Worm (Caenorhabditis elegans) whole organism, young adult: ENCODE measurements around the gene tdp-1.

ENCODE experiments used
- B0019.2 ChIP-seq: fragments of 200-800 bp; sonication (Bioruptor generic); conservative IDR thresholded peaks from 2 replicates; pipeline ENCODE4 v1.3.6; 2022; ENCODE audit warnings: missing genetic modification reagents, missing genetic modification characterization, missing compliant biosample characterization
- F23B12.7 ChIP-seq: sonication (generic microtip); optimal IDR thresholded peaks from 2 replicates; lab custom pipeline; 2017; ENCODE audit warnings: missing genetic modification characterization, mild to moderate bottlenecking, missing compliant biosample characterization, antibody characterized with exemption, moderate library complexity; ENCODE audit not compliant: insufficient read depth
- F37B4.10 ChIP-seq: fragments of 200-800 bp; sonication (Bioruptor generic); IDR thresholded peaks from 2 replicates; pipeline ENCODE4 v1.3.6; 2022; ENCODE audit warnings: missing genetic modification characterization, missing compliant biosample characterization
- K12H6.12 ChIP-seq: fragments of 200-800 bp; sonication (Bioruptor generic); optimal IDR thresholded peaks from 2 replicates; lab custom pipeline; 2018; ENCODE audit warnings: mild to moderate bottlenecking, missing genetic modification characterization, missing compliant biosample characterization
- T07F8.4 ChIP-seq: sonication (generic microtip); optimal IDR thresholded peaks from 2 replicates; lab custom pipeline; 2016; ENCODE audit warnings: mild to moderate bottlenecking, missing genetic modification characterization, moderate library complexity, missing compliant biosample characterization
- Y67H2A.10 ChIP-seq: fragments of 200-800 bp; sonication (Bioruptor generic); conservative IDR thresholded peaks from 2 replicates; pipeline ENCODE4 v1.3.6; 2022; ENCODE audit warnings: missing genetic modification reagents, missing genetic modification characterization, missing compliant biosample characterization
- Y79H2A.3 ChIP-seq: fragments of 200-800 bp; sonication (Bioruptor generic); conservative IDR thresholded peaks from 2 replicates; pipeline ENCODE4 v1.3.6; 2022; ENCODE audit warnings: missing genetic modification reagents, missing genetic modification characterization, missing compliant biosample characterization
- akir-1 ChIP-seq: fragments of 200-800 bp; sonication (Bioruptor generic); optimal IDR thresholded peaks from 2 replicates; lab custom pipeline; 2018; ENCODE audit warnings: mild to moderate bottlenecking, missing genetic modification characterization, moderate library complexity, missing compliant biosample characterization
- aptf-2 ChIP-seq: fragments of 200-800 bp; sonication (Bioruptor generic); conservative IDR thresholded peaks from 2 replicates; pipeline ENCODE4 v1.3.6; 2022; ENCODE audit warnings: missing genetic modification reagents, missing genetic modification characterization, missing compliant biosample characterization
- attf-3 ChIP-seq: fragments of 200-800 bp; sonication (Bioruptor generic); conservative IDR thresholded peaks from 2 replicates; pipeline ENCODE4 v1.3.6; 2022; ENCODE audit warnings: missing genetic modification reagents, missing genetic modification characterization, missing compliant biosample characterization
- ceh-27 ChIP-seq: fragments of 200-800 bp; sonication (Bioruptor generic); optimal IDR thresholded peaks from 2 replicates; lab custom pipeline; 2018; ENCODE audit warnings: mild to moderate bottlenecking, missing genetic modification characterization, moderate library complexity, missing compliant biosample characterization
- chd-7 ChIP-seq: sonication (generic microtip); optimal IDR thresholded peaks from 2 replicates; lab custom pipeline; 2016; ENCODE audit warnings: mild to moderate bottlenecking, missing genetic modification characterization, moderate library complexity, missing compliant biosample characterization
- dox-1 ChIP-seq: fragments of 200-800 bp; sonication (Bioruptor generic); IDR thresholded peaks from 2 replicates; pipeline ENCODE4 v1.3.6; 2022; ENCODE audit warnings: missing genetic modification reagents, missing genetic modification characterization, missing compliant biosample characterization
- egl-18 ChIP-seq: fragments of 200-800 bp; sonication (Bioruptor generic); IDR thresholded peaks from 2 replicates; pipeline ENCODE4 v1.3.6; 2022; ENCODE audit warnings: missing genetic modification reagents, missing genetic modification characterization, missing compliant biosample characterization
- egl-44 ChIP-seq: fragments of 200-800 bp; sonication (Bioruptor generic); IDR thresholded peaks from 2 replicates; pipeline ENCODE4 v1.3.6; 2022; ENCODE audit warnings: missing genetic modification reagents, missing genetic modification characterization, missing compliant biosample characterization
- egrh-3 ChIP-seq: fragments of 200-800 bp; sonication (Bioruptor generic); IDR thresholded peaks from 2 replicates; pipeline ENCODE4 v1.3.6; 2022; ENCODE audit warnings: missing genetic modification reagents, missing genetic modification characterization, missing compliant biosample characterization
- ets-4 ChIP-seq: fragments of 200-800 bp; sonication (Bioruptor generic); optimal IDR thresholded peaks from 2 replicates; lab custom pipeline; 2018; ENCODE audit warnings: mild to moderate bottlenecking, missing genetic modification characterization, missing compliant biosample characterization
- fkh-3 ChIP-seq: sonication (generic microtip); optimal IDR thresholded peaks from 2 replicates; lab custom pipeline; 2016; ENCODE audit warnings: mild to moderate bottlenecking, missing genetic modification characterization, missing compliant biosample characterization
- hmg-1.2 ChIP-seq: fragments of 200-800 bp; sonication (Bioruptor generic); IDR thresholded peaks from 2 replicates; pipeline ENCODE4 v1.3.6; 2022; ENCODE audit warnings: missing genetic modification reagents, missing genetic modification characterization, missing compliant biosample characterization
- hsf-1 ChIP-seq: fragments of 200-800 bp; sonication (Bioruptor generic); IDR thresholded peaks from 2 replicates; pipeline ENCODE4 v1.3.6; 2022; ENCODE audit warnings: missing genetic modification reagents, missing genetic modification characterization, missing compliant biosample characterization
- lin-26 ChIP-seq: fragments of 200-800 bp; sonication (Bioruptor generic); IDR thresholded peaks from 2 replicates; pipeline ENCODE4 v1.3.6; 2022; ENCODE audit warnings: missing genetic modification reagents, missing genetic modification characterization, missing compliant biosample characterization
- lin-54 ChIP-seq: fragments of 200-800 bp; sonication (Bioruptor generic); optimal IDR thresholded peaks from 2 replicates; lab custom pipeline; 2018; ENCODE audit warnings: mild to moderate bottlenecking, missing genetic modification characterization, missing compliant biosample characterization
- lsl-1 ChIP-seq: fragments of 200-800 bp; sonication (Bioruptor generic); optimal IDR thresholded peaks from 2 replicates; lab custom pipeline; 2018; ENCODE audit warnings: mild to moderate bottlenecking, missing genetic modification characterization, moderate library complexity, missing compliant biosample characterization
- madf-8 ChIP-seq: fragments of 200-800 bp; sonication (Bioruptor generic); conservative IDR thresholded peaks from 2 replicates; pipeline ENCODE4 v1.3.6; 2022; ENCODE audit warnings: missing genetic modification reagents, missing genetic modification characterization, missing compliant biosample characterization
- mcd-1 ChIP-seq: fragments of 200-800 bp; sonication (Bioruptor generic); IDR thresholded peaks from 2 replicates; pipeline ENCODE4 v1.3.6; 2022; ENCODE audit warnings: missing genetic modification reagents, missing genetic modification characterization, missing compliant biosample characterization
- mel-28 ChIP-seq: sonication (generic microtip); optimal IDR thresholded peaks from 2 replicates; lab custom pipeline; 2016; ENCODE audit warnings: borderline replicate concordance, mild to moderate bottlenecking, missing genetic modification characterization, missing compliant biosample characterization
- mes-4 ChIP-seq: sonication (generic microtip); optimal IDR thresholded peaks from 2 replicates; lab custom pipeline; 2016; ENCODE audit warnings: missing genotype, missing genetic modification characterization, missing compliant biosample characterization
- nhr-120 ChIP-seq: fragments of 200-800 bp; sonication (Bioruptor generic); IDR thresholded peaks from 2 replicates; pipeline ENCODE4 v1.3.6; 2022; ENCODE audit warnings: missing genetic modification characterization, missing compliant biosample characterization
- nhr-27 ChIP-seq: fragments of 200-800 bp; sonication (Bioruptor generic); optimal IDR thresholded peaks from 2 replicates; lab custom pipeline; 2018; ENCODE audit warnings: mild to moderate bottlenecking, missing genetic modification characterization, moderate library complexity, missing compliant biosample characterization
- nhr-80 ChIP-seq: sonication (generic microtip); optimal IDR thresholded peaks from 2 replicates; lab custom pipeline; 2016; ENCODE audit warnings: missing genetic modification characterization, missing compliant biosample characterization
- rcor-1 ChIP-seq: fragments of 200-800 bp; sonication (Bioruptor generic); IDR thresholded peaks from 2 replicates; pipeline ENCODE4 v1.3.6; 2022; ENCODE audit warnings: missing genetic modification reagents, missing genetic modification characterization, missing compliant biosample characterization
- snpc-1.1 ChIP-seq: sonication (generic microtip); optimal IDR thresholded peaks from 2 replicates; lab custom pipeline; 2017; ENCODE audit warnings: missing genetic modification characterization, mild to moderate bottlenecking, missing compliant biosample characterization, antibody characterized with exemption, moderate library complexity, missing genotype, missing genetic modification reagents; ENCODE audit not compliant: insufficient read depth
- snpc-4 ChIP-seq, 5 experiments: fragments of 150-350 bp in 1 of 5; sonication (generic microtip) in 4 of 5; optimal IDR thresholded peaks; 2 replicates each; lab custom pipeline; 2014 to 2018; ENCODE audit warnings: missing genetic modification characterization in 5 of 5, missing biosample characterization in 3 of 5, antibody characterized with exemption in 2 of 5, mild to moderate bottlenecking in 2 of 5, missing compliant biosample characterization in 2 of 5, missing genotype in 2 of 5, moderate library complexity in 2 of 5, missing genetic modification reagents in 1 of 5
- tbx-9 ChIP-seq: sonication (generic microtip); optimal IDR thresholded peaks from 2 replicates; lab custom pipeline; 2016; ENCODE audit warnings: borderline replicate concordance, missing genetic modification characterization, inconsistent platforms, missing compliant biosample characterization
- zfh-2 ChIP-seq: fragments of 200-800 bp; sonication (Bioruptor generic); conservative IDR thresholded peaks from 2 replicates; pipeline ENCODE4 v1.3.6; 2022; ENCODE audit warnings: missing genetic modification reagents, missing genetic modification characterization, missing compliant biosample characterization
- ztf-28 ChIP-seq: fragments of 200-800 bp; sonication (Bioruptor generic); IDR thresholded peaks from 2 replicates; pipeline ENCODE4 v1.3.6; 2022; ENCODE audit warnings: missing genetic modification reagents, missing genetic modification characterization, missing compliant biosample characterization
- ztf-6 ChIP-seq: fragments of 200-800 bp; sonication (Bioruptor generic); IDR thresholded peaks from 2 replicates; pipeline ENCODE4 v1.3.6; 2022; ENCODE audit warnings: missing genetic modification reagents, missing genetic modification characterization, missing compliant biosample characterization

tdp-1 gene

ce11 chrII:9013341-9013740 lies 15.7 kb downstream of the tdp-1 start:
- TF ChIP-seq chd-7 (tag; lab: Kevin White, UChicago), result peak; percentile 36
- 0 out of 2 replicates have a peak, but pooled peaks have one; percentile 19 for TF ChIP-seq hmg-1.2
- TF ChIP-seq egl-18, result no peak
- no peak for TF ChIP-seq egl-44
- TF ChIP-seq snpc-4 (GFP tag; optimal IDR thresholded peaks at IDR 0.05; lab: Kevin White, UChicago), result no peak
- TF ChIP-seq snpc-4 (tag; optimal IDR thresholded peaks at IDR 0.05; lab: Kevin White, UChicago), result no peak
- no peak for TF ChIP-seq rcor-1
- no peak for TF ChIP-seq nhr-120
- no peak for TF ChIP-seq akir-1
- TF ChIP-seq ztf-28 (GFP tag; lab: Robert Waterston, UW), result no peak; the same call in 1 of the 2 replicates
- no peak for TF ChIP-seq F23B12.7 (tag; lab: Kevin White, UChicago)
- TF ChIP-seq nhr-80 (tag; lab: Kevin White, UChicago), result no peak
- no peak for TF ChIP-seq Y67H2A.10 (GFP tag; lab: Robert Waterston, UW)
- TF ChIP-seq egrh-3 (GFP tag; lab: Robert Waterston, UW), result peak; percentile 38; the same call in 1 of the 2 replicates
- TF ChIP-seq F37B4.10 (GFP tag; lab: Robert Waterston, UW), result no peak
- peak; percentile 93 for TF ChIP-seq zfh-2
- TF ChIP-seq tbx-9 (tag; lab: Kevin White, UChicago), result no peak
- TF ChIP-seq ceh-27, result peak; percentile 31
- TF ChIP-seq ztf-6, result 0 out of 2 replicates have a peak, but pooled peaks have one; percentile 4
- peak; percentile 41; the same call in 1 of the 2 replicates for TF ChIP-seq dox-1
- peak; percentile 55 for TF ChIP-seq K12H6.12 (tag; lab: Kevin White, UChicago)
- TF ChIP-seq mcd-1 (GFP tag; lab: Robert Waterston, UW), result 0 out of 2 replicates have a peak, but pooled peaks have one; percentile 40
- TF ChIP-seq T07F8.4 (tag; lab: Kevin White, UChicago), result no peak

- TF ChIP-seq attf-3 (GFP tag; lab: Robert Waterston, UW) (no peak), ceh-27 (no peak), lin-54 (GFP tag; lab: Kevin White, UChicago) (no peak)
These were observed 16.6 kb downstream of the tdp-1 start for ce11 chrII:9014188-9014587.

- TF ChIP-seq B0019.2 (GFP tag; lab: Robert Waterston, UW) (no peak), fkh-3 (no peak), dox-1 (0 out of 2 replicates have a peak, but pooled peaks have one; percentile 9), mel-28 (tag; lab: Kevin White, UChicago) (no peak), Y67H2A.10 (GFP tag; lab: Robert Waterston, UW) (no peak), madf-8 (no peak), mes-4 (tag; lab: Kevin White, UChicago) (no peak), nhr-120 (no peak)
These were observed 17.4 kb downstream of the tdp-1 start for ce11 chrII:9014877-9015505.

ce11 chrII:9017628-9018027 lies 20.0 kb downstream of the tdp-1 start:
- TF ChIP-seq nhr-27 (tag; lab: Kevin White, UChicago) (no peak), mes-4 (tag; lab: Kevin White, UChicago) (no peak), mcd-1 (GFP tag; lab: Robert Waterston, UW) (no peak), zfh-2 (no peak)

ce11 chrII:9019704-9020103 lies 22.1 kb downstream of the tdp-1 start, which contains the start of gene dep-1:
Gene dep-1 (minus strand): TSS chrII:9019798.
- TF ChIP-seq lsl-1 (GFP tag; lab: Kevin White, UChicago) (no peak), ets-4 (GFP tag; lab: Kevin White, UChicago) (no peak), attf-3 (GFP tag; lab: Robert Waterston, UW) (no peak), egl-18 (no peak), snpc-1.1 (tag; lab: Kevin White, UChicago) (no peak), F37B4.10 (GFP tag; lab: Robert Waterston, UW) (no peak), hmg-1.2 (no peak), hsf-1 (GFP tag; lab: Robert Waterston, UW) (no peak), T07F8.4 (tag; lab: Kevin White, UChicago) (no peak), Y79H2A.3 (no peak), lin-26 (GFP tag; lab: Robert Waterston, UW) (no peak), aptf-2 (GFP tag; lab: Robert Waterston, UW) (no peak)
